Worm (Caenorhabditis elegans) whole organism, L4/young adult: Measurements from ENCODE around the gene M03F8.6.

Source experiments
- W03F9.2 ChIP-seq: fragments of 150-350 bp; optimal IDR thresholded peaks from 2 replicates; lab custom pipeline; 2014; ENCODE audit warnings: missing biosample characterization, missing genetic modification characterization
- dao-5 ChIP-seq: sonication (generic microtip); optimal IDR thresholded peaks from 2 replicates; lab custom pipeline; 2016; ENCODE audit warnings: missing genotype, missing genetic modification characterization, moderate library complexity, missing compliant biosample characterization
- him-1 ChIP-seq: sonication (generic microtip); optimal IDR thresholded peaks from 2 replicates; lab custom pipeline; 2016; ENCODE audit warnings: missing genotype, missing genetic modification reagents, missing genetic modification characterization, missing compliant biosample characterization

Gene M03F8.6

ce11 chrV:5922236-5922635 is 32.4 kb downstream of the M03F8.6 start, which contains the start of gene srsx-18:
TSS of gene srsx-18 (plus strand) at chrV:5922536.
- TF ChIP-seq dao-5 (tag; lab: Kevin White, UChicago) (no peak), him-1 (tag; lab: Kevin White, UChicago) (no peak), W03F9.2 (no peak)

DNA sequence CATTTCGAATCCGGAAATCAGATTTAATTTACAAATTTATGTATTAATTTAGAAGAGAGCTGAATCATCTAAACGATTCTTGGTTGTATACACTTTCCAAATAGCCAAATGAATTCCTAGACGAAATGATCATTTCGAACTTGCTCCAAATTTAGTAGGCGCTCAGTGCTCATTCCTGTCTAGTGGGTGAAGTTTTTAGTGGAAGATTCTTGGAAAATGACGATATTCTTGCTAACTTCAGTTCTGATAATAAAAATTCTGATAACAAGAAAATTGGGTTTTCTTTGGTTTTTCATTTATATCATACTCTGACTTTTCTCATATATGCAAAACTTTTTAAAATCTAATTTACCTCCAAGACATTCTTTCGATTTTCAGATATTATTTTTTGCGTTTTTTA is 32.9 kb downstream of the M03F8.6 start:
- TF ChIP-seq W03F9.2 (no peak), dao-5 (tag; lab: Kevin White, UChicago) (no peak), him-1 (tag; lab: Kevin White, UChicago) (no peak)

DNA sequence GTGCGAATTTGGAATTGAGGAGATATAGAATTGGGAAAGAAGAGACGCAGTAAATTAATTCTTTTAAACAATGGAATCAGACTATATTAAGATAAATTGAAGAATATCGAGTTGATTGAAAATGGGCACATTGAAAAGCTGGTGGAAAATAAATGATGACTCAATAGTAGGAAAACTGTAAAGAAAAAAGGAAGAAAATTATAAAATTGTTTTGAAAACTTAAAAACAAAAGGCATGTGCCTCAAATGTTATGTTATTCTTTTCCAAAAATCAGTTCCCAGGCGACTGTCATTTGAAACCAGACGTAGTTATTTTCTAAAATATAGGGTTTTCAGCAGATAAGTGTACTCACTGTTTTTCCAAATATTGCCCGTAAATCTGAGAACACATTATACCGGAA is 34.8 kb downstream of the M03F8.6 start, which contains the start of gene C04E6.12:
TSS of gene C04E6.12 (minus strand) at position 101 of the 400 bp plus-strand sequence.
- TF ChIP-seq him-1 (tag; lab: Kevin White, UChicago) (no peak), dao-5 (tag; lab: Kevin White, UChicago) (no peak), W03F9.2 (no peak)

DNA sequence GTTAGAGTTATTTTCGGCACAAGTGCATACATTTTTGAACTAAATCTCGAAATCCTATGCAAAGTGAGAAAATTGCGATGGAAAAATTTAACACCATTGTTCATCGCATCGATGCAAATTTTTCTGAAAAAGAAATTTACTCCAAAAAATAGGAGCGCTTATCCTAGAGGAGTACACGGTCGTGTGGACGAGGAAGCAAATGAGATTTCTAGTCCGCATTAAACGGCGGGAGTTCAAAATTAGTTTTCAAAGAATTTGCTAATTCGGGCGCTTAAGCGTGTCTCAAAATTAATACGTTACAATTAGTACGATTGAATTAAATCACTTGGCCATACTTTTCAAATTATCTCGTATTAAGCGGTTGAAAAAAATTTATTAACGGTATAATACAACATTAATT is 36.9 kb downstream of the M03F8.6 start, which contains the start of gene lrpr-1:
TSS of gene lrpr-1 (minus strand) at position 185 of the 400 bp plus-strand sequence.
- TF ChIP-seq him-1 (tag; lab: Kevin White, UChicago) (peak; percentile 89), dao-5 (tag; lab: Kevin White, UChicago) (no peak), W03F9.2 (no peak)

ce11 chrV:5916862-5917261 is 37.8 kb downstream of the M03F8.6 start:
- TF ChIP-seq W03F9.2, result no peak
- no peak for TF ChIP-seq him-1 (tag; lab: Kevin White, UChicago)
- TF ChIP-seq dao-5 (tag; lab: Kevin White, UChicago), result no peak

DNA sequence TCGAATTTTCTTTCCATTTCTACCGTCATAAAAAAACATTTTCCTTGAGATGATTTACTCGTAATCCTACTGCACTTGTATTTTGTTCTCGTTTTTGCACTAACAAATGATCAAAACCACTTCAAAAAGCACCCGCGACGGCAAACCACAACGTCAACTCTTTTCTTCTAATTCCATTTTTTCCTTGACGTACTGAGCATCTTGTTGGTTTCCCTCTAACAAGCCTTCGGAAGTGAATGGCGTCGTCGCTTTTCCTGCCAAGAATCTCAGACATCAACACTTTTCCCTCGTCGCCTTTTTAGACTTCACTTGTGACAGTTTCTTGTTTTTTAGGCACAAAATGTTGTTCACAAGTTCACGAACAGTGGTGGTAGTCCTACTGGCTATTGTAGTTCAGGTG is 42.2 kb downstream of the M03F8.6 start, which contains the start of gene C04E6.13:
TSS of gene C04E6.13 (plus strand) at position 301 of the 400 bp plus-strand sequence.
- TF ChIP-seq him-1 (tag; lab: Kevin White, UChicago) (no peak), dao-5 (tag; lab: Kevin White, UChicago) (no peak), W03F9.2 (no peak)

DNA sequence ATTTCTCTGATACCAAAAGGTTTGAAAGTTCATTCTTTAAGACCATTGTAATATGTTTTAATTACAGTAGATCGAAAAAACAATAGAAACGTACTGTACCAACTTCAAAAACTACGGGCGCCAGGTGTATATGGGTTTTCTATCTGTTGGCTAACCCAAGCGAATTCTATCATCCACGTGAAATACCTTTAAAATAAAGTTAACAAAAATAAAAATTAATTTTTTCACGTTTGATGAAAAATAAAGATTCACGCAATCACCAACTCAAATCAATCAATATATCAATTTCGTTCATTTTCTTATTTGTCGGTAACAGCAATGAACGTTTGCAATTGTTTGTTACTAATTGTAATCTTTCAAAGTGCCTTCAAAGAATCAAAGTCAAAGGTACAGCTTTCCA is 47.6 kb downstream of the M03F8.6 start, which contains the start of gene C04E6.4:
TSS of gene C04E6.4 (plus strand) at position 301 of the 400 bp plus-strand sequence.
- TF ChIP-seq W03F9.2 (no peak), him-1 (tag; lab: Kevin White, UChicago) (no peak), dao-5 (tag; lab: Kevin White, UChicago) (no peak)

ce11 chrV:5906252-5906651 is 48.4 kb downstream of the M03F8.6 start, which contains the start of gene srd-15:
TSS of gene srd-15 (minus strand) at chrV:5906352.
- TF ChIP-seq him-1 (tag; lab: Kevin White, UChicago), result no peak
- TF ChIP-seq dao-5 (tag; lab: Kevin White, UChicago), result no peak
- TF ChIP-seq W03F9.2, result no peak
